Fruit fly (Drosophila melanogaster) whole organism, embryonic: ENCODE results near the gene CG33120.

Experiments used
- ATbp ChIP-seq: fragments of 200-800 bp; sonication (Bioruptor generic); optimal IDR thresholded peaks from 2 replicates; lab custom pipeline; 2017; ENCODE audit warnings: missing biosample characterization, mild to moderate bottlenecking, missing genetic modification characterization, missing genetic modification reagents
- Abd-B ChIP-seq: fragments of 200-800 bp; sonication (Bioruptor generic); optimal IDR thresholded peaks from 2 replicates; lab custom pipeline; 2018; ENCODE audit warnings: missing biosample characterization, mild to moderate bottlenecking, missing genetic modification characterization, moderate library complexity
- CG10147 ChIP-seq: fragments of 200-800 bp; sonication (Bioruptor generic); optimal IDR thresholded peaks from 2 replicates; lab custom pipeline; 2019; ENCODE audit warnings: missing biosample characterization, mild to moderate bottlenecking, missing genetic modification characterization, moderate library complexity
- CG1024 ChIP-seq: fragments of 200-800 bp; sonication (Bioruptor generic); IDR thresholded peaks from 2 replicates; pipeline ENCODE4 v1.3.6; 2022; ENCODE audit warnings: missing biosample characterization, missing genetic modification characterization
- CG10654 ChIP-seq: fragments of 200-800 bp; sonication (Bioruptor generic); optimal IDR thresholded peaks from 2 replicates; lab custom pipeline; 2016; ENCODE audit warnings: missing biosample characterization, missing genetic modification characterization
- CG12942 ChIP-seq: fragments of 200-800 bp; sonication (Bioruptor generic); optimal IDR thresholded peaks from 3 replicates; lab custom pipeline; 2016; ENCODE audit warnings: missing biosample characterization, missing genetic modification characterization
- CG13287 ChIP-seq: fragments of 200-800 bp; sonication (Bioruptor generic); IDR thresholded peaks from 2 replicates; pipeline ENCODE4 v1.3.6; 2022; ENCODE audit warnings: missing biosample characterization, missing genetic modification characterization; ENCODE audit not compliant: partially characterized antibody
- CG13296 ChIP-seq: fragments of 200-800 bp; sonication (Bioruptor generic); optimal IDR thresholded peaks from 3 replicates; lab custom pipeline; 2018; ENCODE audit warnings: missing biosample characterization, mild to moderate bottlenecking, missing genetic modification characterization
- CG13894 ChIP-seq: fragments of 200-800 bp; sonication (Bioruptor generic); optimal IDR thresholded peaks from 3 replicates; lab custom pipeline; 2018; ENCODE audit warnings: missing biosample characterization, mild to moderate bottlenecking, missing genetic modification characterization, moderate library complexity
- CG14710 ChIP-seq: fragments of 200-800 bp; sonication (Bioruptor generic); optimal IDR thresholded peaks from 3 replicates; lab custom pipeline; 2019; ENCODE audit warnings: missing biosample characterization, mild to moderate bottlenecking, missing genetic modification characterization, moderate library complexity
- CG15269 ChIP-seq: fragments of 200-800 bp; sonication (Bioruptor generic); optimal IDR thresholded peaks from 2 replicates; lab custom pipeline; 2018; ENCODE audit warnings: missing biosample characterization, mild to moderate bottlenecking, missing genetic modification characterization, moderate library complexity
- CG1529 ChIP-seq: fragments of 200-800 bp; sonication (Bioruptor generic); optimal IDR thresholded peaks from 3 replicates; lab custom pipeline; 2018; ENCODE audit warnings: missing biosample characterization, missing genetic modification characterization
- CG15696 ChIP-seq: fragments of 200-800 bp; sonication (Bioruptor generic); optimal IDR thresholded peaks from 2 replicates; lab custom pipeline; 2019; ENCODE audit warnings: missing biosample characterization, mild to moderate bottlenecking, missing genetic modification characterization, moderate library complexity
- CG2889 ChIP-seq: fragments of 200-800 bp; sonication (Bioruptor generic); IDR thresholded peaks from 3 replicates; pipeline ENCODE4 v1.3.6; 2022; ENCODE audit warnings: missing biosample characterization, missing genetic modification characterization
- CG31365 ChIP-seq: fragments of 200-800 bp; sonication (Bioruptor generic); optimal IDR thresholded peaks from 2 replicates; lab custom pipeline; 2018; ENCODE audit warnings: missing biosample characterization, mild to moderate bottlenecking, missing genetic modification characterization
- CG33213 ChIP-seq: fragments of 200-800 bp; sonication (Bioruptor generic); optimal IDR thresholded peaks from 3 replicates; lab custom pipeline; 2016; ENCODE audit warnings: missing biosample characterization, missing genetic modification characterization
- CG33557 ChIP-seq: fragments of 200-800 bp; sonication (Bioruptor generic); optimal IDR thresholded peaks from 2 replicates; lab custom pipeline; 2019; ENCODE audit warnings: missing biosample characterization, mild to moderate bottlenecking, missing genetic modification characterization, moderate library complexity
- CG34224 ChIP-seq: fragments of 200-800 bp; sonication (Bioruptor generic); IDR thresholded peaks from 3 replicates; pipeline ENCODE4 v1.3.6; 2022; ENCODE audit warnings: missing biosample characterization, missing genetic modification characterization; ENCODE audit not compliant: partially characterized antibody
- CG4328 ChIP-seq: fragments of 200-800 bp; sonication (Bioruptor generic); optimal IDR thresholded peaks from 3 replicates; lab custom pipeline; 2017; ENCODE audit warnings: missing biosample characterization, missing genetic modification reagents, missing genetic modification characterization
- CG7786 ChIP-seq: fragments of 200-800 bp; sonication (Bioruptor generic); optimal IDR thresholded peaks from 2 replicates; lab custom pipeline; 2016; ENCODE audit warnings: missing biosample characterization, missing genetic modification characterization
- CG7839 ChIP-seq: fragments of 200-800 bp; sonication (Bioruptor generic); optimal IDR thresholded peaks from 3 replicates; lab custom pipeline; 2018; ENCODE audit warnings: missing biosample characterization, mild to moderate bottlenecking, missing genetic modification characterization, moderate library complexity
- CG7928 ChIP-seq: fragments of 200-800 bp; sonication (Bioruptor generic); optimal IDR thresholded peaks from 2 replicates; lab custom pipeline; 2017; ENCODE audit warnings: missing biosample characterization, mild to moderate bottlenecking, missing genetic modification characterization
- CG7963 ChIP-seq: fragments of 200-800 bp; sonication (Bioruptor generic); IDR thresholded peaks from 3 replicates; pipeline ENCODE4 v1.3.6; 2022; ENCODE audit warnings: missing biosample characterization, missing genetic modification characterization; ENCODE audit not compliant: partially characterized antibody
- CG8924 ChIP-seq: fragments of 200-800 bp; optimal IDR thresholded peaks from 3 replicates; lab custom pipeline; 2019; ENCODE audit warnings: missing biosample characterization, mild to moderate bottlenecking, missing genetic modification characterization, moderate library complexity
- CrebB ChIP-seq: fragments of 200-800 bp; sonication (Bioruptor generic); optimal IDR thresholded peaks from 3 replicates; lab custom pipeline; 2018; ENCODE audit warnings: missing biosample characterization, mild to moderate bottlenecking, missing genetic modification characterization
- Dek ChIP-seq: fragments of 200-800 bp; sonication (Bioruptor generic); optimal IDR thresholded peaks from 3 replicates; lab custom pipeline; 2019; ENCODE audit warnings: missing biosample characterization, mild to moderate bottlenecking, missing genetic modification characterization, moderate library complexity
- Meics ChIP-seq: fragments of 200-800 bp; sonication (Bioruptor generic); optimal IDR thresholded peaks from 2 replicates; lab custom pipeline; 2017; ENCODE audit warnings: missing biosample characterization, mild to moderate bottlenecking, missing genetic modification characterization
- Mrtf ChIP-seq: fragments of 200-800 bp; sonication (Bioruptor generic); IDR thresholded peaks from 3 replicates; pipeline ENCODE4 v1.3.6; 2022; ENCODE audit warnings: missing biosample characterization, missing genetic modification characterization
- Oaz ChIP-seq: fragments of 200-800 bp; sonication (Bioruptor generic); IDR thresholded peaks from 2 replicates; pipeline ENCODE4 v1.3.6; 2022; ENCODE audit warnings: missing biosample characterization, missing genetic modification characterization
- Optix ChIP-seq: fragments of 200-800 bp; sonication (Bioruptor generic); IDR thresholded peaks from 3 replicates; pipeline ENCODE4 v1.3.6; 2022; ENCODE audit warnings: missing biosample characterization, missing genetic modification characterization
- Six4 ChIP-seq: fragments of 200-800 bp; sonication (Bioruptor generic); optimal IDR thresholded peaks from 2 replicates; lab custom pipeline; 2016; ENCODE audit warnings: missing biosample characterization, missing genetic modification characterization
- ac ChIP-seq: fragments of 200-800 bp; sonication (Bioruptor generic); optimal IDR thresholded peaks from 3 replicates; lab custom pipeline; 2017; ENCODE audit warnings: missing biosample characterization, mild to moderate bottlenecking, missing genetic modification characterization
- ara ChIP-seq: fragments of 200-800 bp; sonication (Bioruptor generic); IDR thresholded peaks from 2 replicates; pipeline ENCODE4 v1.3.6; 2022; ENCODE audit warnings: missing biosample characterization, missing genetic modification characterization
- ato ChIP-seq: fragments of 200-800 bp; sonication (Bioruptor generic); IDR thresholded peaks from 2 replicates; pipeline ENCODE4 v1.3.6; 2022; ENCODE audit warnings: missing biosample characterization, missing genetic modification characterization; ENCODE audit not compliant: partially characterized antibody
- bigmax ChIP-seq: fragments of 200-800 bp; sonication (Bioruptor generic); optimal IDR thresholded peaks from 2 replicates; lab custom pipeline; 2018; ENCODE audit warnings: missing biosample characterization, mild to moderate bottlenecking, missing genetic modification characterization
- eve ChIP-seq, 2 experiments: fragments of >200 bp; optimal IDR thresholded peaks; 2 replicates each; lab custom pipeline; 2017; ENCODE audit warnings: missing biosample characterization in 2 of 2, missing genetic modification characterization in 2 of 2
- fu2 ChIP-seq: fragments of 200-800 bp; sonication (Bioruptor generic); optimal IDR thresholded peaks from 2 replicates; lab custom pipeline; 2016; ENCODE audit warnings: missing biosample characterization, missing genetic modification characterization
- gfzf ChIP-seq: fragments of 200-800 bp; sonication (Bioruptor generic); optimal IDR thresholded peaks from 2 replicates; lab custom pipeline; 2016; ENCODE audit warnings: missing biosample characterization, mild to moderate bottlenecking, missing genetic modification characterization, moderate library complexity
- her ChIP-seq: fragments of 200-800 bp; sonication (Bioruptor generic); optimal IDR thresholded peaks from 2 replicates; lab custom pipeline; 2016; ENCODE audit warnings: missing biosample characterization, missing genetic modification characterization
- kni ChIP-seq: fragments of 200-800 bp; sonication (Bioruptor generic); optimal IDR thresholded peaks from 3 replicates; lab custom pipeline; 2017; ENCODE audit warnings: mild to moderate bottlenecking, missing biosample characterization, missing genetic modification reagents, missing genetic modification characterization
- lilli ChIP-seq: fragments of 200-800 bp; sonication (Bioruptor generic); optimal IDR thresholded peaks from 3 replicates; lab custom pipeline; 2016; ENCODE audit warnings: missing biosample characterization, missing genetic modification characterization
- nmo ChIP-seq: fragments of 200-800 bp; sonication (Bioruptor generic); optimal IDR thresholded peaks from 2 replicates; lab custom pipeline; 2018; ENCODE audit warnings: missing biosample characterization, mild to moderate bottlenecking, missing genetic modification characterization, moderate library complexity
- seq ChIP-seq: fragments of 200-800 bp; sonication (Bioruptor generic); IDR thresholded peaks from 2 replicates; pipeline ENCODE4 v1.3.6; 2022; ENCODE audit warnings: missing biosample characterization, missing genetic modification characterization
- tll ChIP-seq, 2 experiments: fragments of 200-800 bp in 1 of 2; fragments of >200 bp in 1 of 2; sonication (Bioruptor generic) in 1 of 2; optimal IDR thresholded peaks; 2 replicates each; lab custom pipeline; 2017 to 2019; ENCODE audit warnings: missing biosample characterization in 2 of 2, missing genetic modification characterization in 2 of 2, mild to moderate bottlenecking in 1 of 2, moderate library complexity in 1 of 2
- tx ChIP-seq: fragments of 200-800 bp; sonication (Bioruptor generic); optimal IDR thresholded peaks from 2 replicates; lab custom pipeline; 2016; ENCODE audit warnings: missing biosample characterization, missing genetic modification characterization
- vfl ChIP-seq: fragments of 200-800 bp; sonication (Bioruptor generic); optimal IDR thresholded peaks from 2 replicates; lab custom pipeline; 2016; ENCODE audit warnings: missing biosample characterization, missing genetic modification characterization
- wor ChIP-seq: fragments of 200-800 bp; sonication (Bioruptor generic); IDR thresholded peaks from 2 replicates; pipeline ENCODE4 v1.3.6; 2022; ENCODE audit warnings: missing biosample characterization, missing genetic modification characterization

The CG33120 gene

dm6 chr2L:18830587-18831528, 13.5 kb downstream of the CG33120 start, which contains the start of the genes CG17597 and ScpX (continued):
- TF ChIP-seq wor (GFP tag; lab: Robert Waterston, UW) = 0 out of 2 replicates have a peak, but pooled peaks have one; percentile 21
- peak; percentile 43 for TF ChIP-seq CG7786 (GFP tag; lab: Kevin White, UChicago)
- TF ChIP-seq nmo = peak; percentile 81
- no peak for TF ChIP-seq her (GFP tag; lab: Kevin White, UChicago)
- TF ChIP-seq CG33213 (GFP tag; lab: Kevin White, UChicago) = peak; percentile 31
- no peak for TF ChIP-seq eve (GFP tag; optimal IDR thresholded peaks at IDR 0.05; lab: Kevin White, UChicago)
- peak; percentile 82 for TF ChIP-seq CG14710 (tag; lab: Kevin White, UChicago)
- TF ChIP-seq CG13296 (GFP tag; lab: Kevin White, UChicago) = peak; percentile 25
- TF ChIP-seq CG15269 = peak; percentile 70
- TF ChIP-seq tx = peak; percentile 32
- TF ChIP-seq CG12942 (GFP tag; lab: Kevin White, UChicago) = peak; percentile 45
- no peak for TF ChIP-seq CG2889 (GFP tag; lab: Robert Waterston, UW)
- peak; percentile 16 for TF ChIP-seq CrebB (tag; lab: Kevin White, UChicago)
- 0 out of 3 replicates have a peak, but pooled peaks have one; percentile 16 for TF ChIP-seq Mrtf (GFP tag; lab: Robert Waterston, UW)
- TF ChIP-seq Six4 (GFP tag; lab: Kevin White, UChicago) = peak; percentile 43
- TF ChIP-seq bigmax (GFP tag; lab: Kevin White, UChicago) = no peak
- peak; percentile 47 for TF ChIP-seq Dek (tag; lab: Kevin White, UChicago)
- TF ChIP-seq CG33557 (GFP tag; lab: Kevin White, UChicago) = peak; percentile 64
- peak; percentile 56 for TF ChIP-seq CG8924 (tag; lab: Kevin White, UChicago)
- no peak for TF ChIP-seq ac (GFP tag; lab: Kevin White, UChicago)
- TF ChIP-seq Optix = 0 out of 3 replicates have a peak, but pooled peaks have one; percentile 6
- TF ChIP-seq gfzf = peak; percentile 13
- TF ChIP-seq fu2 = peak; percentile 41
- TF ChIP-seq CG13287 (GFP tag; lab: Robert Waterston, UW) = peak; percentile 86
- peak; percentile 53 for TF ChIP-seq CG10654
- TF ChIP-seq lilli = peak; percentile 78
- peak; percentile 57 for TF ChIP-seq CG13894 (tag; lab: Kevin White, UChicago)
- peak; percentile 24 for TF ChIP-seq Meics (GFP tag; lab: Kevin White, UChicago)
- TF ChIP-seq CG15696 (tag; lab: Kevin White, UChicago) = peak; percentile 60
- peak; percentile 69 for TF ChIP-seq Abd-B (GFP tag; lab: Kevin White, UChicago)
- TF ChIP-seq seq (GFP tag; lab: Robert Waterston, UW) = no peak
- no peak for TF ChIP-seq Oaz
- TF ChIP-seq CG1529 = no peak
- TF ChIP-seq CG34224 (GFP tag; lab: Robert Waterston, UW) = peak; percentile 83
- TF ChIP-seq CG1024 (GFP tag; lab: Robert Waterston, UW) = peak; percentile 23
- peak; percentile 60 for TF ChIP-seq CG10147
- peak; percentile 66 for TF ChIP-seq vfl (GFP tag; lab: Kevin White, UChicago)
- peak; percentile 71 for TF ChIP-seq CG7839 (tag; lab: Kevin White, UChicago)
- TF ChIP-seq ATbp (GFP tag; lab: Kevin White, UChicago) = no peak
- no peak; the same call in 1 of the 2 replicates for TF ChIP-seq ara (GFP tag; lab: Robert Waterston, UW)
- peak; percentile 99 for TF ChIP-seq CG7928 (GFP tag; lab: Kevin White, UChicago)
- TF ChIP-seq CG31365 (tag; lab: Kevin White, UChicago) = no peak
- TF ChIP-seq CG7963 (GFP tag; lab: Robert Waterston, UW) = peak; percentile 88
- peak; percentile 9 to 65 for TF ChIP-seq tll (GFP tag; optimal IDR thresholded peaks at IDR 0.05; lab: Kevin White, UChicago)
- peak; percentile 90 for TF ChIP-seq ato (GFP tag; lab: Robert Waterston, UW)
- TF ChIP-seq CG4328 (GFP tag; lab: Kevin White, UChicago) = peak; percentile 29
- peak; percentile 61 for TF ChIP-seq kni (GFP tag; lab: Kevin White, UChicago)
